Worm (Caenorhabditis elegans): ENCODE data around the gene T09F3.5.

ce11 chrII:10421941-10422340 lies 25.3 kb downstream of the T09F3.5 start, which contains the start of gene frpr-21:
- TF ChIP-seq ets-7 (tag; optimal IDR thresholded peaks at IDR 0.05) (no peak), ama-1 (optimal IDR thresholded peaks at IDR 0.05) (no peak), flt-1 (GFP tag; IDR thresholded peaks at IDR 0.05) (no peak), pes-1 (GFP tag; IDR thresholded peaks at IDR 0.05) (no peak), scrt-1 (GFP tag; IDR thresholded peaks at IDR 0.05) (no peak), tra-4 (tag; optimal IDR thresholded peaks at IDR 0.05) (no peak), ceh-36 (tag; optimal IDR thresholded peaks at IDR 0.05) (no peak), tbx-11 (GFP tag; IDR thresholded peaks at IDR 0.05) (no peak), hmg-4 (GFP tag; optimal IDR thresholded peaks at IDR 0.05) (no peak), F13C5.2 (tag; optimal IDR thresholded peaks at IDR 0.05) (no peak), aly-1 (tag; optimal IDR thresholded peaks at IDR 0.05) (no peak), hmbx-1 (tag; optimal IDR thresholded peaks at IDR 0.05) (no peak), tbx-37 (GFP tag; conservative IDR thresholded peaks at IDR 0.05) (no peak)
